Fruit fly (Drosophila melanogaster) whole organism, embryonic: ENCODE data around the gene Cdc50.
A peak's percentile ranks its signal among the peaks of the same experiment; 100 is the strongest.

Experiments used
- Asciz ChIP-seq: fragments of 200-800 bp; sonication (Bioruptor generic); optimal IDR thresholded peaks from 2 replicates; lab custom pipeline; 2017; ENCODE audit warnings: missing biosample characterization, mild to moderate bottlenecking, missing genetic modification characterization, missing genetic modification reagents
- Awh ChIP-seq: fragments of 200-800 bp; sonication (Bioruptor generic); IDR thresholded peaks from 2 replicates; pipeline ENCODE4, ENCODE4 v1.3.6; 2022; ENCODE audit warnings: missing biosample characterization, missing genetic modification characterization
- Bgb ChIP-seq: fragments of 200-800 bp; sonication (Bioruptor generic); IDR thresholded peaks from 2 replicates; pipeline ENCODE4 v1.3.6; 2022; ENCODE audit warnings: missing biosample characterization, missing genetic modification characterization; ENCODE audit not compliant: partially characterized antibody
- Blimp-1 ChIP-seq: fragments of 200-800 bp; sonication (Bioruptor generic); optimal IDR thresholded peaks from 3 replicates; lab custom pipeline; 2018; ENCODE audit warnings: missing biosample characterization, missing genetic modification characterization, mild to moderate bottlenecking, moderate library complexity, missing genetic modification reagents
- CG1024 ChIP-seq: fragments of 200-800 bp; sonication (Bioruptor generic); IDR thresholded peaks from 2 replicates; pipeline ENCODE4 v1.3.6; 2022; ENCODE audit warnings: missing biosample characterization, missing genetic modification characterization
- CG10274 ChIP-seq: fragments of 200-800 bp; sonication (Bioruptor generic); optimal IDR thresholded peaks from 3 replicates; lab custom pipeline; 2017; ENCODE audit warnings: missing biosample characterization, mild to moderate bottlenecking, missing genetic modification characterization
- CG11085 ChIP-seq: fragments of 200-800 bp; sonication (Bioruptor generic); IDR thresholded peaks from 2 replicates; pipeline ENCODE4 v1.3.6; 2022; ENCODE audit warnings: missing biosample characterization, missing genetic modification characterization
- CG11560 ChIP-seq: fragments of 200-800 bp; sonication (Bioruptor generic); IDR thresholded peaks from 3 replicates; pipeline ENCODE4 v1.3.6; 2022; ENCODE audit warnings: missing biosample characterization, missing genetic modification characterization
- CG12104 ChIP-seq: fragments of 200-800 bp; sonication (Bioruptor generic); optimal IDR thresholded peaks from 3 replicates; lab custom pipeline; 2016; ENCODE audit warnings: missing biosample characterization, missing genetic modification characterization
- CG12219 ChIP-seq: fragments of 200-800 bp; sonication (Bioruptor generic); optimal IDR thresholded peaks from 3 replicates; lab custom pipeline; 2018; ENCODE audit warnings: missing biosample characterization, mild to moderate bottlenecking, missing genetic modification characterization
- CG13123 ChIP-seq: fragments of 200-800 bp; sonication (Bioruptor generic); optimal IDR thresholded peaks from 2 replicates; lab custom pipeline; 2016; ENCODE audit warnings: missing biosample characterization, missing genetic modification characterization
- CG13424 ChIP-seq: fragments of 200-800 bp; sonication (Bioruptor generic); optimal IDR thresholded peaks from 2 replicates; lab custom pipeline; 2019; ENCODE audit warnings: missing biosample characterization, mild to moderate bottlenecking, missing genetic modification characterization, moderate library complexity
- CG14860 ChIP-seq: fragments of 200-800 bp; sonication (Bioruptor generic); IDR thresholded peaks from 3 replicates; pipeline ENCODE4 v1.3.6; 2022; ENCODE audit warnings: missing biosample characterization, missing genetic modification characterization; ENCODE audit not compliant: partially characterized antibody
- CG17186 ChIP-seq: fragments of 200-800 bp; sonication (Bioruptor generic); optimal IDR thresholded peaks from 3 replicates; lab custom pipeline; 2017; ENCODE audit warnings: missing biosample characterization, missing genetic modification reagents, missing genetic modification characterization
- CG18476 ChIP-seq: fragments of 200-800 bp; sonication (Bioruptor generic); optimal IDR thresholded peaks from 2 replicates; lab custom pipeline; 2016; ENCODE audit warnings: missing biosample characterization, mild to moderate bottlenecking, missing genetic modification characterization
- CG2129 ChIP-seq: fragments of 200-800 bp; sonication (Bioruptor generic); IDR thresholded peaks from 2 replicates; pipeline ENCODE4 v1.3.6; 2022; ENCODE audit warnings: missing biosample characterization, missing genetic modification characterization; ENCODE audit not compliant: partially characterized antibody
- CG3163 ChIP-seq: fragments of 200-800 bp; sonication (Bioruptor generic); optimal IDR thresholded peaks from 3 replicates; lab custom pipeline; 2016; ENCODE audit warnings: missing biosample characterization, missing genetic modification characterization
- CG3281 ChIP-seq: fragments of 200-800 bp; sonication (Bioruptor generic); optimal IDR thresholded peaks from 3 replicates; lab custom pipeline; 2017; ENCODE audit warnings: missing biosample characterization, mild to moderate bottlenecking, missing genetic modification characterization
- CG3407 ChIP-seq: fragments of 200-800 bp; sonication (Bioruptor generic); optimal IDR thresholded peaks from 2 replicates; lab custom pipeline; 2018; ENCODE audit warnings: missing biosample characterization, mild to moderate bottlenecking, missing genetic modification characterization
- CG34376 ChIP-seq: fragments of 200-800 bp; sonication (Bioruptor generic); optimal IDR thresholded peaks from 2 replicates; lab custom pipeline; 2018; ENCODE audit warnings: missing biosample characterization, mild to moderate bottlenecking, missing genetic modification characterization
- CG4820 ChIP-seq: fragments of 200-800 bp; sonication (Bioruptor generic); optimal IDR thresholded peaks from 3 replicates; lab custom pipeline; 2016; ENCODE audit warnings: missing biosample characterization, missing genetic modification characterization
- CG6175 ChIP-seq: fragments of 200-800 bp; sonication (Bioruptor generic); IDR thresholded peaks from 3 replicates; pipeline ENCODE4 v1.3.6; 2022; ENCODE audit warnings: missing biosample characterization, missing genetic modification characterization
- CG7987 ChIP-seq: fragments of 200-800 bp; sonication (Bioruptor generic); optimal IDR thresholded peaks from 2 replicates; lab custom pipeline; 2018; ENCODE audit warnings: missing biosample characterization, mild to moderate bottlenecking, missing genetic modification characterization, moderate library complexity
- CG8765 ChIP-seq: fragments of 200-800 bp; sonication (Bioruptor generic); IDR thresholded peaks from 2 replicates; pipeline ENCODE4 v1.3.6; 2022; ENCODE audit warnings: missing biosample characterization, missing genetic modification characterization
- CG8924 ChIP-seq: fragments of 200-800 bp; optimal IDR thresholded peaks from 3 replicates; lab custom pipeline; 2019; ENCODE audit warnings: missing biosample characterization, mild to moderate bottlenecking, missing genetic modification characterization, moderate library complexity
- Doc3 ChIP-seq: fragments of 200-800 bp; sonication (Bioruptor generic); IDR thresholded peaks from 3 replicates; pipeline ENCODE4 v1.3.6; 2022; ENCODE audit warnings: missing biosample characterization, missing genetic modification characterization; ENCODE audit not compliant: partially characterized antibody
- Drgx ChIP-seq: fragments of 200-800 bp; sonication (Bioruptor generic); IDR thresholded peaks from 2 replicates; pipeline ENCODE4 v1.3.6; 2022; ENCODE audit warnings: missing biosample characterization, missing genetic modification characterization
- Fer2 ChIP-seq: fragments of 200-800 bp; sonication (Bioruptor generic); optimal IDR thresholded peaks from 2 replicates; lab custom pipeline; 2018; ENCODE audit warnings: missing biosample characterization, mild to moderate bottlenecking, missing genetic modification characterization, moderate library complexity
- Lim3 ChIP-seq: fragments of 200-800 bp; sonication (Bioruptor generic); IDR thresholded peaks from 2 replicates; pipeline ENCODE4 v1.3.6; 2022; ENCODE audit warnings: missing biosample characterization, missing genetic modification characterization
- MBD-R2 ChIP-seq: fragments of 200-800 bp; sonication (Bioruptor generic); IDR thresholded peaks from 2 replicates; pipeline ENCODE4 v1.3.6; 2022; ENCODE audit warnings: missing biosample characterization, missing genetic modification characterization
- Meics ChIP-seq: fragments of 200-800 bp; sonication (Bioruptor generic); optimal IDR thresholded peaks from 2 replicates; lab custom pipeline; 2017; ENCODE audit warnings: missing biosample characterization, mild to moderate bottlenecking, missing genetic modification characterization
- NC2α ChIP-seq: fragments of 200-800 bp; sonication (Bioruptor generic); optimal IDR thresholded peaks from 2 replicates; lab custom pipeline; 2016; ENCODE audit warnings: missing biosample characterization, missing genetic modification characterization
- Optix ChIP-seq: fragments of 200-800 bp; sonication (Bioruptor generic); IDR thresholded peaks from 3 replicates; pipeline ENCODE4 v1.3.6; 2022; ENCODE audit warnings: missing biosample characterization, missing genetic modification characterization
- Sox102F ChIP-seq: fragments of 200-800 bp; sonication (Bioruptor generic); optimal IDR thresholded peaks from 2 replicates; lab custom pipeline; 2018; ENCODE audit warnings: missing biosample characterization, mild to moderate bottlenecking, missing genetic modification characterization, moderate library complexity
- Stat92E ChIP-seq, 3 experiments: fragments of >200 bp in 2 of 3; fragments of 200-800 bp in 1 of 3; sonication (Bioruptor generic) in 1 of 3; optimal IDR thresholded peaks; 2 replicates each; lab custom pipeline; 2017 to 2019; ENCODE audit warnings: missing biosample characterization in 3 of 3, missing genetic modification characterization in 3 of 3, mild to moderate bottlenecking in 1 of 3, moderate library complexity in 1 of 3
- ato ChIP-seq: fragments of 200-800 bp; sonication (Bioruptor generic); IDR thresholded peaks from 2 replicates; pipeline ENCODE4 v1.3.6; 2022; ENCODE audit warnings: missing biosample characterization, missing genetic modification characterization; ENCODE audit not compliant: partially characterized antibody
- az2 ChIP-seq: fragments of 200-800 bp; sonication (Bioruptor generic); optimal IDR thresholded peaks from 3 replicates; lab custom pipeline; 2016; ENCODE audit warnings: missing biosample characterization, missing genetic modification characterization
- croc ChIP-seq: fragments of 200-800 bp; sonication (Bioruptor generic); conservative IDR thresholded peaks from 3 replicates; pipeline ENCODE4 v1.3.6; 2022; ENCODE audit warnings: missing biosample characterization, missing genetic modification characterization
- cwo ChIP-seq: fragments of 200-800 bp; sonication (Bioruptor generic); optimal IDR thresholded peaks from 3 replicates; lab custom pipeline; 2017; ENCODE audit warnings: missing biosample characterization, missing genetic modification characterization, mild to moderate bottlenecking, moderate library complexity, missing genetic modification reagents
- dmrt99B ChIP-seq: fragments of 200-800 bp; sonication (Bioruptor generic); optimal IDR thresholded peaks from 2 replicates; lab custom pipeline; 2018; ENCODE audit warnings: missing biosample characterization, mild to moderate bottlenecking, missing genetic modification characterization, moderate library complexity
- eve ChIP-seq, 2 experiments: fragments of >200 bp; optimal IDR thresholded peaks; 2 replicates each; lab custom pipeline; 2017; ENCODE audit warnings: missing biosample characterization in 2 of 2, missing genetic modification characterization in 2 of 2
- eyg ChIP-seq: fragments of 200-800 bp; sonication (Bioruptor generic); optimal IDR thresholded peaks from 3 replicates; lab custom pipeline; 2016; ENCODE audit warnings: missing biosample characterization, missing genetic modification characterization
- fru ChIP-seq: fragments of >200 bp; optimal IDR thresholded peaks from 2 replicates; lab custom pipeline; 2017
- gem ChIP-seq: fragments of 200-800 bp; sonication (Bioruptor generic); optimal IDR thresholded peaks from 2 replicates; lab custom pipeline; 2019; ENCODE audit warnings: missing biosample characterization, mild to moderate bottlenecking, missing genetic modification characterization, moderate library complexity
- gro ChIP-seq: fragments of 200-800 bp; sonication (Bioruptor generic); optimal IDR thresholded peaks from 2 replicates; lab custom pipeline; 2016; ENCODE audit warnings: missing biosample characterization, missing genetic modification characterization
- p53 ChIP-seq: fragments of 200-800 bp; sonication (Bioruptor generic); optimal IDR thresholded peaks from 2 replicates; lab custom pipeline; 2016; ENCODE audit warnings: missing biosample characterization, missing genetic modification characterization
- prd ChIP-seq, 3 experiments: fragments of >200 bp in 2 of 3; fragments of 200-800 bp in 1 of 3; sonication (Bioruptor generic) in 1 of 3; optimal IDR thresholded peaks in 2 of 3; IDR thresholded peaks in 1 of 3; 2 replicates in 2 of 3; 3 replicates in 1 of 3; pipeline versions ENCODE4 v1.3.6 to Lab custom; 2017 to 2022; ENCODE audit warnings: missing biosample characterization in 1 of 3, missing genetic modification characterization in 1 of 3
- psq ChIP-seq: fragments of 200-800 bp; sonication (Bioruptor generic); optimal IDR thresholded peaks from 2 replicates; lab custom pipeline; 2017; ENCODE audit warnings: missing biosample characterization, missing genetic modification characterization
- shn ChIP-seq: fragments of 200-800 bp; sonication (Bioruptor generic); optimal IDR thresholded peaks from 3 replicates; lab custom pipeline; 2016; ENCODE audit warnings: missing biosample characterization, missing genetic modification characterization
- yki ChIP-seq: fragments of >200 bp; optimal IDR thresholded peaks from 3 replicates; lab custom pipeline; 2018

The Cdc50 gene

DNA sequence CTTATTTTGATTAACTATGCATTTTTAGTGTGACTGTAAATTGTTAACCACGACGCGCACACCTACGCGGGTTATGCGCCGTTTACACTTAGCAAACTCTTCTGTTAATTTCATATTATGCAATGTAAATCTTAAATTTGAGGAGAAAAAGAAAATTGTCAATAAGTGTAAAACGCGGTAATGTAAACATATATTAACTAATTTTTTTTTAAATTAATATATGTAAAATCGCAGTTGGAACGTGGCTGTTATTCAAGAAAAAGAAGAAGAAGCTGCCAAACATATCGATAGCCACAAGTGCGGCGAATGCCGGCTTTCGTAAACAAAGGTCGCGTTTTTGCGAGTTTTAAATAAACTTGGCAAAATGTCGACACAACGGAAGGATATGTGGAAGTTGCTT is 49.7 kb downstream of the Cdc50 start, which contains the start of the genes TH1 and mei-41 (continued):
- no peak for TF ChIP-seq prd (optimal IDR thresholded peaks at IDR 0.05; lab: Kevin White, UChicago)
- TF ChIP-seq prd (GFP tag; IDR thresholded peaks at IDR 0.05; lab: Robert Waterston, UW) = peak; percentile 98
- TF ChIP-seq CG8924 = peak; percentile 92
- peak; percentile 93 for TF ChIP-seq Sox102F
- peak; percentile 56 for TF ChIP-seq CG7987 (GFP tag; lab: Kevin White, UChicago)
- TF ChIP-seq Optix (GFP tag; lab: Robert Waterston, UW) = peak; percentile 90
- TF ChIP-seq Lim3 (GFP tag; lab: Robert Waterston, UW) = peak; percentile 82
- peak; percentile 86 for TF ChIP-seq Meics
- TF ChIP-seq psq (GFP tag; lab: Kevin White, UChicago) = no peak
- no peak for TF ChIP-seq CG13123 (GFP tag; lab: Kevin White, UChicago)
- TF ChIP-seq CG3407 = peak; percentile 74
- peak; percentile 93 for TF ChIP-seq dmrt99B
- no peak for TF ChIP-seq NC2α
- peak; percentile 91 for TF ChIP-seq CG13424 (tag; lab: Kevin White, UChicago)
- TF ChIP-seq CG34376 (GFP tag; lab: Kevin White, UChicago) = peak; percentile 35
- TF ChIP-seq eyg (GFP tag; lab: Kevin White, UChicago) = no peak
- TF ChIP-seq Asciz (GFP tag; lab: Kevin White, UChicago) = no peak
- peak; percentile 82 for TF ChIP-seq CG4820 (GFP tag; lab: Kevin White, UChicago)
- peak; percentile 84 for TF ChIP-seq az2 (GFP tag; lab: Kevin White, UChicago)
- TF ChIP-seq croc (GFP tag; lab: Robert Waterston, UW) = peak; percentile 96
- peak; percentile 89 for TF ChIP-seq Drgx (GFP tag; lab: Robert Waterston, UW)
- TF ChIP-seq CG6175 (GFP tag; lab: Robert Waterston, UW) = peak; percentile 91
- TF ChIP-seq CG14860 = 0 out of 3 replicates have a peak, but pooled peaks have one; percentile 21
- no peak for TF ChIP-seq CG2129 (GFP tag; lab: Robert Waterston, UW)
- no peak for TF ChIP-seq fru (lab: Kevin White, UChicago)
- peak; percentile 95 for TF ChIP-seq MBD-R2 (GFP tag; lab: Robert Waterston, UW)
- TF ChIP-seq Blimp-1 (GFP tag; lab: Kevin White, UChicago) = no peak
- peak; percentile 81 for TF ChIP-seq CG12104
- no peak for TF ChIP-seq shn
- TF ChIP-seq CG1024 (GFP tag; lab: Robert Waterston, UW) = peak; percentile 92
- TF ChIP-seq CG11560 = peak; percentile 89
- peak; percentile 96 for TF ChIP-seq gem (tag; lab: Kevin White, UChicago)
- no peak for TF ChIP-seq CG3281 (GFP tag; lab: Kevin White, UChicago)
- no peak for TF ChIP-seq yki (lab: Kevin White, UChicago)
- peak; percentile 95 for TF ChIP-seq CG11085 (GFP tag; lab: Robert Waterston, UW)
- TF ChIP-seq Doc3 (GFP tag; lab: Robert Waterston, UW) = no peak
- no peak for TF ChIP-seq p53
- peak; percentile 96 for TF ChIP-seq Awh
- TF ChIP-seq Stat92E (GFP tag; optimal IDR thresholded peaks at IDR 0.05; lab: Kevin White, UChicago) = no peak
- no peak for TF ChIP-seq eve (GFP tag; optimal IDR thresholded peaks at IDR 0.05; lab: Kevin White, UChicago)
- TF ChIP-seq CG8765 (GFP tag; lab: Robert Waterston, UW) = peak; percentile 93
- TF ChIP-seq CG10274 = peak; percentile 19
- peak; percentile 43; the same call in 1 of the 2 replicates for TF ChIP-seq Bgb (GFP tag; lab: Robert Waterston, UW)
- TF ChIP-seq CG12219 (GFP tag; lab: Kevin White, UChicago) = no peak
- TF ChIP-seq CG18476 = peak; percentile 61
- TF ChIP-seq Fer2 (tag; lab: Kevin White, UChicago) = peak; percentile 83
- peak; percentile 64 for TF ChIP-seq cwo (GFP tag; lab: Kevin White, UChicago)
- no peak for TF ChIP-seq CG3163
- TF ChIP-seq ato (GFP tag; lab: Robert Waterston, UW) = no peak
- no peak for TF ChIP-seq gro (GFP tag; lab: Kevin White, UChicago)
- TF ChIP-seq CG17186 (GFP tag; lab: Kevin White, UChicago) = peak; percentile 86
